Fruit fly (Drosophila melanogaster) whole organism, pupa: ENCODE data around the gene spn-F.

Experiments
- CG10348 ChIP-seq: fragments of 200-800 bp; sonication (Bioruptor generic); IDR thresholded peaks from 2 replicates; pipeline ENCODE4 v1.3.6; 2022; ENCODE audit warnings: missing biosample characterization, missing genetic modification characterization
- CG12605 ChIP-seq: fragments of 200-800 bp; sonication (Bioruptor generic); IDR thresholded peaks from 2 replicates; pipeline ENCODE4 v1.3.6; 2022; ENCODE audit warnings: missing biosample characterization, missing genetic modification characterization
- CG13204 ChIP-seq: fragments of 200-800 bp; sonication (Bioruptor generic); optimal IDR thresholded peaks from 2 replicates; lab custom pipeline; 2018; ENCODE audit warnings: missing biosample characterization, mild to moderate bottlenecking, missing genetic modification characterization, moderate library complexity
- CG14655 ChIP-seq: fragments of 200-800 bp; sonication (Bioruptor generic); optimal IDR thresholded peaks from 3 replicates; lab custom pipeline; 2017; ENCODE audit warnings: mild to moderate bottlenecking, missing biosample characterization, missing genetic modification reagents, missing genetic modification characterization
- CG15710 ChIP-seq: fragments of 200-800 bp; sonication (Bioruptor generic); optimal IDR thresholded peaks from 2 replicates; lab custom pipeline; 2018; ENCODE audit warnings: missing biosample characterization, mild to moderate bottlenecking, missing genetic modification characterization, moderate library complexity
- CG17806 ChIP-seq: fragments of 200-800 bp; sonication (Bioruptor generic); optimal IDR thresholded peaks from 2 replicates; lab custom pipeline; 2018; ENCODE audit warnings: missing biosample characterization, mild to moderate bottlenecking, missing genetic modification characterization, moderate library complexity
- CG32121 ChIP-seq: fragments of 200-800 bp; sonication (Bioruptor generic); IDR thresholded peaks from 2 replicates; pipeline ENCODE4 v1.3.6; 2022; ENCODE audit warnings: missing biosample characterization, missing genetic modification characterization
- CG34367 ChIP-seq: fragments of 200-800 bp; sonication (Bioruptor generic); optimal IDR thresholded peaks from 2 replicates; lab custom pipeline; 2018; ENCODE audit warnings: missing biosample characterization, mild to moderate bottlenecking, missing genetic modification characterization
- CG4496 ChIP-seq: fragments of 200-800 bp; sonication (Bioruptor generic); IDR thresholded peaks from 3 replicates; pipeline ENCODE4 v1.3.6; 2022; ENCODE audit warnings: missing biosample characterization, missing genetic modification characterization
- CG8159 ChIP-seq: fragments of 200-800 bp; sonication (Bioruptor generic); optimal IDR thresholded peaks from 3 replicates; lab custom pipeline; 2018; ENCODE audit warnings: missing biosample characterization, mild to moderate bottlenecking, missing genetic modification characterization, moderate library complexity
- CG8301 ChIP-seq: fragments of 200-800 bp; sonication (Bioruptor generic); optimal IDR thresholded peaks from 2 replicates; lab custom pipeline; 2018; ENCODE audit warnings: missing biosample characterization, mild to moderate bottlenecking, missing genetic modification characterization
- CG9948 ChIP-seq: fragments of 200-800 bp; sonication (Bioruptor generic); optimal IDR thresholded peaks from 2 replicates; lab custom pipeline; 2018; ENCODE audit warnings: missing biosample characterization, mild to moderate bottlenecking, missing genetic modification characterization, moderate library complexity
- D1 ChIP-seq: fragments of 200-800 bp; sonication (Bioruptor generic); optimal IDR thresholded peaks from 2 replicates; lab custom pipeline; 2018; ENCODE audit warnings: missing biosample characterization, mild to moderate bottlenecking, missing genetic modification characterization, moderate library complexity
- EcR ChIP-seq: fragments of 200-800 bp; sonication (Bioruptor generic); optimal IDR thresholded peaks from 3 replicates; lab custom pipeline; 2019; ENCODE audit warnings: missing biosample characterization, missing genetic modification characterization, mild to moderate bottlenecking, moderate library complexity, missing genetic modification reagents
- Ets98B ChIP-seq: fragments of 200-800 bp; sonication (Bioruptor generic); IDR thresholded peaks from 2 replicates; pipeline ENCODE4 v1.3.6; 2022; ENCODE audit warnings: missing biosample characterization, missing genetic modification characterization
- Pif1A ChIP-seq: fragments of 200-800 bp; sonication (Bioruptor generic); optimal IDR thresholded peaks from 3 replicates; lab custom pipeline; 2016; ENCODE audit warnings: missing biosample characterization, missing genetic modification characterization
- Pif1B ChIP-seq: fragments of 200-800 bp; sonication (Bioruptor generic); optimal IDR thresholded peaks from 3 replicates; lab custom pipeline; 2016; ENCODE audit warnings: missing biosample characterization, missing genetic modification characterization
- Snoo ChIP-seq: fragments of 200-800 bp; sonication (Bioruptor generic); optimal IDR thresholded peaks from 3 replicates; lab custom pipeline; 2017; ENCODE audit warnings: missing biosample characterization, mild to moderate bottlenecking, missing genetic modification characterization, inconsistent platforms
- fd96Ca ChIP-seq: fragments of 200-800 bp; sonication (Bioruptor generic); IDR thresholded peaks from 3 replicates; pipeline ENCODE4 v1.3.6; 2022; ENCODE audit warnings: missing biosample characterization, missing genetic modification characterization
- gl ChIP-seq: fragments of 200-800 bp; sonication (Bioruptor generic); optimal IDR thresholded peaks from 2 replicates; lab custom pipeline; 2018; ENCODE audit warnings: missing biosample characterization, mild to moderate bottlenecking, missing genetic modification characterization
- rn ChIP-seq: fragments of 200-800 bp; sonication (Bioruptor generic); IDR thresholded peaks from 2 replicates; pipeline ENCODE4 v1.3.6; 2022; ENCODE audit warnings: missing biosample characterization, missing genetic modification characterization

Gene spn-F

DNA sequence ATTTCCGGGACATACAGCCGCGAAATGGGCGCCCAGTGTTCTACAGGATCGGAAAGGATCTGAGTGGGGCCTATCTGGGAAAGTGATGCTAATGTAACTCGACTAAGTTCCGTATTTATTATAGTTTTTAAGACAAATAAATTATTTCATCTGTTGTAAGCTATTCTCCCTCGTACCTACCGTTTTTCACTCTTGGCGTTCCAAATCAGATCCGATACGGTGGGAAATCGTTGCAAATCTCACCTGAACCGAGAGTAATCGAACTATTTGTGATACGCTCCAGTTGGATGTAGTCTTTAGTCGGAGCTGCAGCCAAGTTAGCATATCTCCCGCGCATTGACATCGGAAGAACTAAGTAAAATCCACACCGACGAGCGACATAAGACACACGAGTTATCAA, 5.0 kb downstream of the spn-F start, which contains the start of gene CAH16:
CAH16 (plus strand) TSS at position 301 of the 400 bp plus-strand sequence.
- TF ChIP-seq Pif1B (GFP tag; lab: Kevin White, UChicago) (no peak), CG8301 (tag; lab: Kevin White, UChicago) (no peak), D1 (tag; lab: Kevin White, UChicago) (no peak), Ets98B (GFP tag; lab: Robert Waterston, UW) (no peak), CG13204 (no peak)

DNA sequence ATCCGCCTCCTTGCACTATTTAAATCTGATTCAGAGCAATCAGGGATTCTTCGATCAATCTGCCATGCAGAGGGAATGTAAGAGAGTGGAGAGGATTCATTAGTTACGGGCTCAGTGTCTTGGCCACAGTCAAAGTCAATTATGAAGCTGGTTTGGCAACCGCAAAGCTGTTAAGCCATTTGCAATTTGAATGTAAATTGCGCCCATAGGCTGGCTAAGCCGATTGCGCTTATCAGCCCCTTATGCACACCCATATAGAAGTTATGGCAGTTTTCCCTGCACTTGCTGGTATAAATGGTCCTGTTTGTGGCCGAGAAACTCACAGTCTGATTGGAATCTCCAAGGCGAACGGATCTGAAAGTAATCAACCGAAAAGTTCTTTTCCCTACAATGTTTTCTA, 7.4 kb downstream of the spn-F start, which contains the start of gene CAH5:
CAH5 (plus strand) TSS at position 301 of the 400 bp plus-strand sequence.
- no peak for TF ChIP-seq Pif1A (GFP tag; lab: Kevin White, UChicago)

DNA sequence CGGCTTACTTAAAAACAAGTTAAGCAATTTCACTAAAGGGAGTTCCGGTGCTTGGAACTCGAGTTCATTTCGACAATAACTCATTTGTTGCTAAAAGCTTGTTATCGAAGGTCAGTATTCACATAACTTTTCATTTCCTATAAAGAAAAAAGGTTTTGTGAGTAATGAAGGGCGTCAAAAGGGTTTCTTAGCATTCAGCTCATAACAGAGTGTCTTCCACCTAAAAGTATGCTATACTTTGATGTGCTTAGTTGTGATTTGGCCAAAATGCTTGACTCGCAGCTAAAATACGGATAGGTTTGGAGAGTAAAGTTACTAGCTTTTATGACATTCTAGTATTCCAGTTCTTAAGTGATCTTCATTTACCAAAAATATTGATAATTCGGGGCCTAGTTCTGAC, 9.0 kb downstream of the spn-F start:
- TF ChIP-seq rn (GFP tag; lab: Robert Waterston, UW) (no peak), D1 (tag; lab: Kevin White, UChicago) (no peak), Pif1A (GFP tag; lab: Kevin White, UChicago) (no peak), CG15710 (tag; lab: Kevin White, UChicago) (no peak), gl (tag; lab: Kevin White, UChicago) (no peak), Pif1B (GFP tag; lab: Kevin White, UChicago) (no peak), CG10348 (GFP tag; lab: Robert Waterston, UW) (no peak), CG9948 (tag; lab: Kevin White, UChicago) (no peak), fd96Ca (GFP tag; lab: Robert Waterston, UW) (no peak), CG17806 (tag; lab: Kevin White, UChicago) (no peak), EcR (GFP tag; lab: Kevin White, UChicago) (no peak)
- TF ChIP-seq, all 21 proteins: peak for 0

DNA sequence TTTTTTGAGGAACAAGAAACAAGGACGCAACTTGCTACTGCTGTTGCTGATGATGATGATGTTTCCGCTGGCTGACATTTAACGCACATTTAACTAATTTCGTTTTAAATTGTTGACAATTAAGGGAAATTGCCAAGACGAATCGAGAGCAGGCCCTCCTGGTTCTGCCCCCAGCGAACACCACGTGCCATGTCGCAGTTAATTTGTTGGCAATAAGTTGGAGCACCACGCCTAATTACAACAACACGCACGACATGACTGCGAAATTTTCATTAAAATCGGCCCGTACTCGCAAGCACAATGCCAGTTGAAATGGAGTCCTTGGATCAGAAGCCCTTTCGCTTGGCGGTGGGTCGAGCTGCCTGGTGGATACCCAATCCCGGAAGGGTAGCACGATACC, 10.5 kb downstream of the spn-F start, which contains the start of gene ppk24:
ppk24 (plus strand) TSS at position 301 of the 400 bp plus-strand sequence.
- TF ChIP-seq CG32121: no peak
- TF ChIP-seq rn (GFP tag; lab: Robert Waterston, UW): no peak
- TF ChIP-seq CG14655: no peak
- no peak for TF ChIP-seq CG13204
- no peak for TF ChIP-seq Ets98B (GFP tag; lab: Robert Waterston, UW)
- no peak for TF ChIP-seq gl (tag; lab: Kevin White, UChicago)
- TF ChIP-seq CG9948 (tag; lab: Kevin White, UChicago): no peak
- no peak for TF ChIP-seq CG17806 (tag; lab: Kevin White, UChicago)
- TF ChIP-seq Snoo: no peak
- no peak for TF ChIP-seq CG12605 (GFP tag; lab: Robert Waterston, UW)
- TF ChIP-seq CG10348 (GFP tag; lab: Robert Waterston, UW): no peak
- no peak for TF ChIP-seq CG4496

DNA sequence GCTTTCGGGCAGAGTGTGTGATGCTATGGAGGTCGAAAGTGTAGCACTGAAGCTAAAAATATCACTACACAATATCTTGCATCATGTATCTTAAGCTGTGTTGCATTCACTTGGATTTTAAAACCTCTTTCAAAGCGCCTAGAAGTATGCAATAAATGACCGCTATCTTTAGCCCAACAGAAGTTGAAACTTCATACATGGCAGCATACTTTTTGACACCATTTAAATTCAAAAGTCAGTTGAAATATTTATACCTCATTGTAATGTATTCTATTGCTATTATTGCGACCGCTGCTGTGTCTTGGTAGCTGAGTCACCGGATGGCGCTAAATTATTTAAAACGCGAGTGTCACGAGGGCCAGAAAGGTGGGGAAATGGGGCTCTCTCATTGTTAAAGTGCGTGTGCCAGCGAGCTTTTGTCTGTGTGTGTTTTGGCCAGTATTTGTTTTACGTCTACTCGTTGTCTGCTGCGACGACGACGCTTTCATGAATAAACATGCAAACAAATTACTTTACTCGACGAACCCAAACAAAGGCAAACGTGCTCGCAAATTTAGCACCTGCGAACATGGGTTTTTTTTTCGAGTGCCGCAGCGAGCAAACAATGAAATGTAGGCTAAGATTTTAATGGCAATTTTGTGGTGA, 16.0 kb downstream of the spn-F start:
- TF ChIP-seq CG8159 (tag; lab: Kevin White, UChicago) (peak; percentile 15), D1 (tag; lab: Kevin White, UChicago) (no peak), gl (tag; lab: Kevin White, UChicago) (no peak)

DNA sequence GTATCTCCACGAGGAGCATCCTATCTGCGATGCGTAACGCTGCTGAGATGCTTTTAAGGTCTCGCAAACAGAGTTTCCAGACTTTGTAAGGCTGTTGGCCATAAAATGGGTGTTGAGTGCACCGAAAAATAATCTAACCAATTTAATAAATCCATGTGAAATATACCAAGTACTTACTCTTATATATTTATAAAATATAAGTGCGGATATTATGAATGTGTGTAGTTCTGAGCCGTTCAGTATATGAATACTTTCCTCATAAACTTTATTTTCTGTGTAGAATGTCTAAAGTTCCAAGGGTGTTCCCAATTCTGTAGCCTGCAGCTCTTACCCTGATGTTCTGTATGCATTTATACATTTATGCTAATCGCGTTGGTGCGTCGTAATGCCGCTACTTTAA, 30.9 kb downstream of the spn-F start:
- TF ChIP-seq CG32121: no peak
- no peak for TF ChIP-seq rn (GFP tag; lab: Robert Waterston, UW)
- no peak for TF ChIP-seq Pif1B (GFP tag; lab: Kevin White, UChicago)
- TF ChIP-seq CG4496: no peak
- no peak for TF ChIP-seq fd96Ca (GFP tag; lab: Robert Waterston, UW)
- no peak for TF ChIP-seq Snoo
- no peak for TF ChIP-seq CG13204
- TF ChIP-seq CG17806 (tag; lab: Kevin White, UChicago): peak; percentile 50
- no peak for TF ChIP-seq D1 (tag; lab: Kevin White, UChicago)
- peak; percentile 62 for TF ChIP-seq CG8159 (tag; lab: Kevin White, UChicago)
- peak; percentile 51 for TF ChIP-seq CG9948 (tag; lab: Kevin White, UChicago)
- peak; percentile 39 for TF ChIP-seq CG34367 (tag; lab: Kevin White, UChicago)
- TF ChIP-seq CG10348 (GFP tag; lab: Robert Waterston, UW): no peak
- peak; percentile 20 for TF ChIP-seq CG8301 (tag; lab: Kevin White, UChicago)
- TF ChIP-seq EcR (GFP tag; lab: Kevin White, UChicago): no peak
- TF ChIP-seq CG12605 (GFP tag; lab: Robert Waterston, UW): no peak
- no peak for TF ChIP-seq Pif1A (GFP tag; lab: Kevin White, UChicago)
- no peak for TF ChIP-seq Ets98B (GFP tag; lab: Robert Waterston, UW)
- TF ChIP-seq gl (tag; lab: Kevin White, UChicago): no peak
- TF ChIP-seq CG15710 (tag; lab: Kevin White, UChicago): peak; percentile 51
- peak; percentile 51 for TF ChIP-seq CG14655

DNA sequence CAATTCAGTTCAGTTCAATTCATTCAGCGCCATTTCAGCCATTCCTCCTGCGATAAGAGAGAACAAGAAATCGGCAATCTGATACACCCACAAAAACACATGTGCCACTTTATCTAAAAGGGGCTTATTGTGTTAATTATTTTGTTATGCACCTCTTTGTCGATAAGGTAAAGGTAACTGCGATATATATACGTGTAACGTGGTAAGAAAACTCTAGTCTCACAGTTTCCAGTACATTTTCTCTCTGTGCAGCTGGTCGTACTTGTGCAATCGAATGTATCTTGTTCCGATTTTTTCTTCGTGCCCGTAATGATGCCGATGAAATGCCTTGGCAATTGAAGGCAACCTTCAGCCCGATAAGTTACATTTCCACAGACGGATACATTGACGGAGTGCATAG, 32.6 kb downstream of the spn-F start:
- peak; percentile 40 for TF ChIP-seq Pif1A (GFP tag; lab: Kevin White, UChicago)
- TF ChIP-seq CG13204: no peak
- TF ChIP-seq EcR (GFP tag; lab: Kevin White, UChicago): no peak
- peak; percentile 26; the same call in 1 of the 3 replicates for TF ChIP-seq fd96Ca (GFP tag; lab: Robert Waterston, UW)
- peak; percentile 34 for TF ChIP-seq CG9948 (tag; lab: Kevin White, UChicago)
- TF ChIP-seq Ets98B (GFP tag; lab: Robert Waterston, UW): 0 out of 2 replicates have a peak, but pooled peaks have one; percentile 15
- TF ChIP-seq CG14655: peak; percentile 45
- TF ChIP-seq gl (tag; lab: Kevin White, UChicago): no peak
- TF ChIP-seq D1 (tag; lab: Kevin White, UChicago): no peak
- peak; percentile 10 for TF ChIP-seq CG34367 (tag; lab: Kevin White, UChicago)
- TF ChIP-seq CG12605 (GFP tag; lab: Robert Waterston, UW): no peak
- peak; percentile 30 for TF ChIP-seq CG17806 (tag; lab: Kevin White, UChicago)
- peak; percentile 35 for TF ChIP-seq CG8159 (tag; lab: Kevin White, UChicago)
- TF ChIP-seq CG15710 (tag; lab: Kevin White, UChicago): no peak
- TF ChIP-seq CG32121: no peak
- TF ChIP-seq CG4496: peak; percentile 66; the same call in 1 of the 3 replicates
- TF ChIP-seq CG8301 (tag; lab: Kevin White, UChicago): peak; percentile 23
- TF ChIP-seq CG10348 (GFP tag; lab: Robert Waterston, UW): no peak
- peak; percentile 36 for TF ChIP-seq Pif1B (GFP tag; lab: Kevin White, UChicago)
- no peak for TF ChIP-seq rn (GFP tag; lab: Robert Waterston, UW)
- TF ChIP-seq Snoo: no peak
